Worm (Caenorhabditis elegans): ENCODE data around the gene ast-1.

Gene ast-1

DNA sequence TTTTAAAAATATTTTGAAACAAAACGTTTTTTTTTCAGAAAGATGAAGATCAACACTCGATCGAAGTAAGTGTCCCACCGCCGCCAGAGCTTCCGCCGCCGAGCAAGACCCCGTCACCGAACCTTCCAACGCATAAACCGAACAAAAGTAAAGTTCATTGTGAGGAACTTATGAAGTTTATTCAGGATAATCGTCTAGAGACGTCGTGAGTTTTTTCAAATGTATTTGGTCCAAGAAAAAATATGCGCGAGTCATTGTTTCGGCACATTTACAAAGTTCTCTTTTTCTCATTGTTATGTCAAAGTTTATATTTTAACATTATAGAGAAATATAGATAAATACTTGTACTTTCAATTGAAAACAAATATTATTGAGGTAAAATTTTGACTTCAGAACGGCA, 9.9 kb downstream of the ast-1 start:
- no peak for TF ChIP-seq flt-1 (GFP tag; IDR thresholded peaks at IDR 0.05)
- no peak for TF ChIP-seq cog-1 (tag; optimal IDR thresholded peaks at IDR 0.05)
- TF ChIP-seq ref-1 (GFP tag; conservative IDR thresholded peaks at IDR 0.05), result no peak
- no peak for TF ChIP-seq klf-2 (GFP tag; conservative IDR thresholded peaks at IDR 0.05)
- TF ChIP-seq T22C8.4 (GFP tag; IDR thresholded peaks at IDR 0.05), result no peak
- TF ChIP-seq tab-1 (GFP tag; IDR thresholded peaks at IDR 0.05), result no peak
- no peak for TF ChIP-seq med-1 (GFP tag; optimal IDR thresholded peaks at IDR 0.05; ENCODE audit: insufficient read depth)
- no peak for TF ChIP-seq ztf-23 (GFP tag; IDR thresholded peaks at IDR 0.05)
- no peak for TF ChIP-seq ztf-29 (GFP tag; IDR thresholded peaks at IDR 0.05)

DNA sequence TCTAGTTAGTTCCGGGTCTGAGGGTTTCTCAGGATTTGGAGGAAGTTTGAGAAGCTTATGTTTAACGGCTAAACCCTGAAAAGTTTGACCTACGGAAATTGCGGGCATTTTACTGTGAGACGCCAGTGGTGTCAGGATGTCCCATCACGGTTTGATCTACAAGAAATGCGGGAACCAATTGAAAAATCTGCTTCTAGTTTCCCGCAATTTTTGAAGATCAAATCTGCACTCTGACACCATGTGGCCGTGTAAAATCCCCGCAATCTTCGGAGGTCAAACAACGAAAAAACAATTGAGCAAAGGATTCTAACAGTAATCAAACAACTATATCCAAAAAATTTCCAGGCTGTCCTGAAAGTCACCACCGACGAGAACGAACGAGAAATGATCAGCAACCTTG, 12.3 kb downstream of the ast-1 start:
- TF ChIP-seq med-1 (GFP tag; optimal IDR thresholded peaks at IDR 0.05; ENCODE audit: insufficient read depth) (no peak), T22C8.4 (GFP tag; IDR thresholded peaks at IDR 0.05) (no peak), ztf-29 (GFP tag; IDR thresholded peaks at IDR 0.05) (no peak), flt-1 (GFP tag; IDR thresholded peaks at IDR 0.05) (no peak), ztf-23 (GFP tag; IDR thresholded peaks at IDR 0.05) (no peak), tab-1 (GFP tag; IDR thresholded peaks at IDR 0.05) (no peak)

DNA sequence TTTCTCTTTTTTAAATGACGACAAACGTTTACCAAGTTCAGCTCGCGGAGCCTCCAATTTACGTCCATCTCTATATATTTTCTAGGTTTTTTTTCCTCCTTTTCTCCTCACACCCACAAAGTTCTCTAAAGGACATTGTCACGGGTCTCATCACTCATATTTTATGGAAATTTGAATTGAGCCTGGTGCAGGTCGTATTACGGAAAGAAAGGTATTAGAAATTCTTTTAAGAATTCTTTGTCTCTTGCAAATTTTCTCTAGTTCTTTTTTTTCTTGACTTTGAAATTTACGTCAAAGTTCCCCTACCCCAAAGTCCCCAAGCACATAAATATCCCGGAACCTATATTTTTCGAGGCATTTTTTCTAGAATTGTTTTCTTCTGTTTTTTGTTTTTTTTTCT, 16.7 kb downstream of the ast-1 start:
- no peak for TF ChIP-seq cog-1 (tag; optimal IDR thresholded peaks at IDR 0.05)
- TF ChIP-seq med-1 (GFP tag; optimal IDR thresholded peaks at IDR 0.05; ENCODE audit: insufficient read depth), result no peak
- TF ChIP-seq ref-1 (GFP tag; conservative IDR thresholded peaks at IDR 0.05), result no peak
- no peak for TF ChIP-seq T22C8.4 (GFP tag; IDR thresholded peaks at IDR 0.05)
- TF ChIP-seq ztf-29 (GFP tag; IDR thresholded peaks at IDR 0.05), result no peak
- TF ChIP-seq klf-2 (GFP tag; conservative IDR thresholded peaks at IDR 0.05), result no peak
- TF ChIP-seq ztf-23 (GFP tag; IDR thresholded peaks at IDR 0.05), result no peak
- no peak for TF ChIP-seq flt-1 (GFP tag; IDR thresholded peaks at IDR 0.05)
- no peak for TF ChIP-seq tab-1 (GFP tag; IDR thresholded peaks at IDR 0.05)

DNA sequence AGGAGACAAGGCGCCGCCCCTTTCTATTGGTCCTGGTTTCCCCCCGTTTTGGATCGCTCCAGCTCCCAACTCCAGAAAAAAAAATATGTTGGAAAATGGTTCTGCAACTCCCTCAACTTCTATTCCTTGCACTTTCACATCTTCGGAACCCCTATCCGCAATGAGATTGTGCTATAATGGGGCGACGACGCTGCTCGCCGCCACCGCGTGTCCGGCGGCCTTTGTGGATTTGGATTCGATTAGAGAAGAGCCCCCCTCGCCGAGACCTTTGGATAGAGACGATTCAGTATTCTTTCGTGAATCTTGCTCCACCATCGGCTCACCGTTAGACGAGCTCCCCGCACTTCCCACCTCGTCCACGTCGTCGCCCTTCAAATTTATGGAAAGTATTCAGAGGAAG, 28.0 kb downstream of the ast-1 start:
- TF ChIP-seq med-1 (GFP tag; optimal IDR thresholded peaks at IDR 0.05; ENCODE audit: insufficient read depth), result no peak
- 0 out of 2 replicates have a peak, but pooled peaks have one; percentile 36 for TF ChIP-seq klf-2 (GFP tag; conservative IDR thresholded peaks at IDR 0.05)

DNA sequence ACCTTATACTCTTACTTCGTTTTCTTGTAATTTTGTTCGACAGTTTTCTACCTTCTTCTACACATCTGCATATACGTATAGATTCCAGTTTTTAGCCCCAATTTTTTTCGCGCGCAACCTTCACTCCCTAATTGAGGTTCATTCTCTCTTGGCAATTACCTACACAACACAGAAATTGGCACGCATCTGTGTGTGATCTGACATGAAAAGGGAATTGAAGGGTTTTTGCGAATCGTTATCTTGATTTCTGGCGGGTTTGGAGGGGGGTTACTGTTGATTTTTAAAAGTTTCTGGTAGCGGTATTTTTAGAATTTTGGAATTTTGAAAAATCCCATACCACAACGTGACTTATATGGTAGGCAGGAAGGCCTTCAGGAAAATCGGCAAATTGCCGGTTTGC, 32.4 kb downstream of the ast-1 start:
- TF ChIP-seq klf-2 (GFP tag; conservative IDR thresholded peaks at IDR 0.05), result no peak
- no peak for TF ChIP-seq med-1 (GFP tag; optimal IDR thresholded peaks at IDR 0.05; ENCODE audit: insufficient read depth)
- TF ChIP-seq flt-1 (GFP tag; IDR thresholded peaks at IDR 0.05), result no peak
- no peak for TF ChIP-seq cog-1 (tag; optimal IDR thresholded peaks at IDR 0.05)

DNA sequence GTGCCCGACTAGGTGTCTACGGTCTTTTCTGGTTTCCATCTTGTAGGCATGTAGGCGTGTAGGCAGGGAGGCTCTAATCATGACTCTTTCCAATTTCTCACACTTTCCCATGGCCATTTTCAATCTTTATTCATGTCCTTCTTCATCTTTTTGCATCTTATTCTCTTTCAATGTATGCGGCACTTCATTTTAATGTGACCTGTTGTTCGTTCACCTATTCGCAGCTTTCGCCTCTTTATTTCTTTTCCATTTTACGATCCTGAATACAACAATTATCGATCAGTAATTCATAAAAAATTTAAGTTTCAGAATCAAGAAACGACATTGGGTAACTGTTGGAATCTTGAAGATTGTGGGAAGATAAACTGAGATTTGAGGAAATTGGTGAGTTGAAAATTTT, 34.7 kb downstream of the ast-1 start, which contains the start of gene rhgf-2:
TSS of gene rhgf-2 (plus strand) at position 301 of the 400 bp plus-strand sequence.
- no peak for TF ChIP-seq ref-1 (GFP tag; conservative IDR thresholded peaks at IDR 0.05)
- TF ChIP-seq T22C8.4 (GFP tag; IDR thresholded peaks at IDR 0.05), result no peak
- TF ChIP-seq med-1 (GFP tag; optimal IDR thresholded peaks at IDR 0.05; ENCODE audit: insufficient read depth), result no peak
- TF ChIP-seq klf-2 (GFP tag; conservative IDR thresholded peaks at IDR 0.05), result no peak
- no peak for TF ChIP-seq ztf-23 (GFP tag; IDR thresholded peaks at IDR 0.05)
- no peak for TF ChIP-seq cog-1 (tag; optimal IDR thresholded peaks at IDR 0.05)
- TF ChIP-seq flt-1 (GFP tag; IDR thresholded peaks at IDR 0.05), result no peak
- no peak for TF ChIP-seq tab-1 (GFP tag; IDR thresholded peaks at IDR 0.05)
- TF ChIP-seq ztf-29 (GFP tag; IDR thresholded peaks at IDR 0.05), result no peak

DNA sequence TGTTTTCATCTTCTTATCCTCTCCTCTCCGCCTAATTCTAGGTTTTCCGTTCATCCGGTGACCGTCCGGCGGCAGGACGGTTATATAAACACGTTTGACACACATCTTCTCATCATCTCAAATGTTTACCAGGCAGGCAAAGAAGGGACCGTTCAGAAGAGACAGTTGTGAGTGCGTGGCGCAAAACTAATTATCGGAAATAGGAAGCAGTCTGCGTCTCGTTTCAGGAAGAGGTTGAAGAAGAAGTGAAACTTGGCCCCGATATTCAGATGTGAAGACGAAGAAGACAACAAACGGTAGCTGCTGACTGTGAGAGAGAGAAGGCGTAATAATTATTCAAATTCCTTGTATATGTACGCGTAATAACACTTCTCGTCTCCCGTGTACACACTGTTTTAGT, 36.4 kb downstream of the ast-1 start:
- no peak for TF ChIP-seq ref-1 (GFP tag; conservative IDR thresholded peaks at IDR 0.05)
- TF ChIP-seq med-1 (GFP tag; optimal IDR thresholded peaks at IDR 0.05; ENCODE audit: insufficient read depth), result no peak
- TF ChIP-seq T22C8.4 (GFP tag; IDR thresholded peaks at IDR 0.05), result no peak
- TF ChIP-seq cog-1 (tag; optimal IDR thresholded peaks at IDR 0.05), result no peak
- no peak for TF ChIP-seq ztf-23 (GFP tag; IDR thresholded peaks at IDR 0.05)
- no peak for TF ChIP-seq ztf-29 (GFP tag; IDR thresholded peaks at IDR 0.05)
- TF ChIP-seq tab-1 (GFP tag; IDR thresholded peaks at IDR 0.05), result no peak
- TF ChIP-seq klf-2 (GFP tag; conservative IDR thresholded peaks at IDR 0.05), result no peak
- TF ChIP-seq flt-1 (GFP tag; IDR thresholded peaks at IDR 0.05), result no peak

DNA sequence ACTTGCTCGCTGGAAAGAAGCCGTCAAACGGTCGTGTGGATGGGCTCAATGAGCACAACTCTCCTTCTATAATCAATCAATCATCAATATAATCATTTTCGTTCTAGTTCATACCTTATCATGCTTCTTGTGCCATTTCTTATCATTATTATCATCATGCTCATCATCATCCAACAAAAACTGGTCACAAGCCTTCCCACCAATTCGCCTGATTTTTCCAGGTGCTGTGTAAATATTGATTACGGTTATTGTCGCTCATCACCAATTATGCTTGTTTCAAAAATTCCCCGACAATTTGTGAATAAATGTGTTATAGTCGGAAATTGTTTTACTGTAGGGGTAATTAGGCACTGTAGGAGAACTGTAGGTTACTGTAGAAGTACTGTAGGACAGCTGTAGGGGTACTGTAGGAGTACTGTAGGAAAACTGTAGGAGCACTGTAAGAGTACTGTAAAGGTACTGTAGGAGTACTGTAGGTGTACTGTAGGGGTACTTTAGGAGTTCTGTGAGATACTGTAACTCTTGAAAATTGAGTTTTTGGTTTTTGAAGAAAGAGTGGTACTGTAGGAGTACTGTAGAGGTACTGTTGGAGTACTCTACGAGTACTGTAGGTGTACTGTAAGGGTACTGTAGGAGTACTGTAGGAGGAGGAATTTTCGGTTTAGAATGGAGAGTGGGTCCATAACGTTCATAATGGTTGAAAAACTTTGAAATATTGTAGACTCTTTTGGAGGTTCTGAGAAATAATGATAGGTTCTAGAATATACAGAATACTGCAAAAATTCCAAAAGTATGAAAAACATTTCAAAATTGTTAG, 40.9 kb downstream of the ast-1 start:
- peak; percentile 20; the same call in 1 of the 2 replicates for TF ChIP-seq flt-1 (GFP tag; IDR thresholded peaks at IDR 0.05)
- TF ChIP-seq klf-2 (GFP tag; conservative IDR thresholded peaks at IDR 0.05), result no peak
- no peak for TF ChIP-seq ztf-23 (GFP tag; IDR thresholded peaks at IDR 0.05)
- no peak for TF ChIP-seq tab-1 (GFP tag; IDR thresholded peaks at IDR 0.05)

DNA sequence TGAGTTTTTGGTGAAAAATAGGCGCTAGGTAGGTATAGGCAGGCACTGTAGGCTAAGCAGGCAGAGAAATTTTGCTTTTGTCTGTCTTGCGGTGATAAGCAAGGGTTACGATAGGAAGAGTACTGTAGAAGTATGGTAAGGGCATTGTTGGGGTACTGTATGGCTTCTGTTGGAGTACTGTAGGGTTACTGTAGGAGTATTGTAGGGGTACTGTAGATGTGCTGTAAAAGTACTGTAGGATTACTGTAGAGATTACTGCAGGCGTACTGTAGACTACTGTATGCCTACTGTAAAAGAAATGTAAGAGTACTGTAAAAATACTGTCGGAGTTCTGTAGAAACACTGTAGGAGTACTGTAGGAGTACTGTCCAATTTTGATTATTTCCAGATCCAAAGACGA, 42.7 kb downstream of the ast-1 start:
- 0 out of 2 replicates have a peak, but pooled peaks have one; percentile 40 for TF ChIP-seq flt-1 (GFP tag; IDR thresholded peaks at IDR 0.05)
- no peak for TF ChIP-seq tab-1 (GFP tag; IDR thresholded peaks at IDR 0.05)

DNA sequence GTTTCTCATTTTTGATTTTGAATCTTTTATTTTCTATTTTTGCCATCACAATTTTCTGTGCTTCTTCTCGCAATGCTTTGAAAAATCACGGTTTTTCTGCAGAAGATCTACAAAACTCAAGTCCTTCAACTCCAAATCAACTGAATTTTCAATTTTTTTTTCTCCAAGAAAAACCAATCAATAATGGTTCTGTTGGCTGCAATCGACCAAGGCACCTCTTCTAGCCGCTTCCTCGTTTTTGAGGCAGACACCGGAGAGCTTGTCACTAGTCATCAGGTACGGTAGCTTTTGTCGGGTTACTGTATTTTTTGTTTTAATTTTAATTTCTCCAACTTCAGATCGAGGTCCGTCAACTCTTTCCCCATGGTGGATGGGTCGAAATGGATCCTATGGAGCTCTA, 43.3 kb downstream of the ast-1 start, which contains the start of gene R11F4.1:
TSS of gene R11F4.1 (plus strand) at position 103 of the 400 bp plus-strand sequence.
- TF ChIP-seq ztf-29 (GFP tag; IDR thresholded peaks at IDR 0.05), result no peak
- no peak for TF ChIP-seq flt-1 (GFP tag; IDR thresholded peaks at IDR 0.05)
- TF ChIP-seq med-1 (GFP tag; optimal IDR thresholded peaks at IDR 0.05; ENCODE audit: insufficient read depth), result no peak
- TF ChIP-seq ref-1 (GFP tag; conservative IDR thresholded peaks at IDR 0.05), result no peak
- TF ChIP-seq ztf-23 (GFP tag; IDR thresholded peaks at IDR 0.05), result no peak
- TF ChIP-seq T22C8.4 (GFP tag; IDR thresholded peaks at IDR 0.05), result no peak
- no peak for TF ChIP-seq cog-1 (tag; optimal IDR thresholded peaks at IDR 0.05)
- no peak for TF ChIP-seq klf-2 (GFP tag; conservative IDR thresholded peaks at IDR 0.05)
- no peak for TF ChIP-seq tab-1 (GFP tag; IDR thresholded peaks at IDR 0.05)

All from whole organism, midembryonic.